Fruit fly (Drosophila melanogaster) whole organism, embryonic: ENCODE results near the gene CG14439.

Experiments used
- ATbp ChIP-seq: fragments of 200-800 bp; sonication (Bioruptor generic); optimal IDR thresholded peaks from 2 replicates; lab custom pipeline; 2017; ENCODE audit warnings: missing biosample characterization, mild to moderate bottlenecking, missing genetic modification characterization, missing genetic modification reagents
- Ada2b ChIP-seq: fragments of 200-800 bp; sonication (Bioruptor generic); IDR thresholded peaks from 2 replicates; pipeline ENCODE4 v1.3.6; 2022; ENCODE audit warnings: missing biosample characterization, missing genetic modification characterization
- Asciz ChIP-seq: fragments of 200-800 bp; sonication (Bioruptor generic); optimal IDR thresholded peaks from 2 replicates; lab custom pipeline; 2017; ENCODE audit warnings: missing biosample characterization, mild to moderate bottlenecking, missing genetic modification characterization, missing genetic modification reagents
- Atf6 ChIP-seq: fragments of 200-800 bp; sonication (Bioruptor generic); IDR thresholded peaks from 2 replicates; pipeline ENCODE4 v1.3.6; 2022; ENCODE audit warnings: missing biosample characterization, missing genetic modification characterization
- Awh ChIP-seq: fragments of 200-800 bp; sonication (Bioruptor generic); IDR thresholded peaks from 2 replicates; pipeline ENCODE4, ENCODE4 v1.3.6; 2022; ENCODE audit warnings: missing biosample characterization, missing genetic modification characterization
- CG10267 ChIP-seq: fragments of 200-800 bp; sonication (Bioruptor generic); optimal IDR thresholded peaks from 2 replicates; lab custom pipeline; 2018; ENCODE audit warnings: missing biosample characterization, mild to moderate bottlenecking, missing genetic modification characterization, moderate library complexity
- CG10366 ChIP-seq: fragments of 200-800 bp; sonication (Bioruptor generic); IDR thresholded peaks from 2 replicates; pipeline ENCODE4 v1.3.6; 2022; ENCODE audit warnings: missing biosample characterization, missing genetic modification characterization
- CG11504 ChIP-seq: fragments of 200-800 bp; sonication (Bioruptor generic); optimal IDR thresholded peaks from 3 replicates; lab custom pipeline; 2019; ENCODE audit warnings: missing biosample characterization, mild to moderate bottlenecking, missing genetic modification characterization, moderate library complexity
- CG12219 ChIP-seq: fragments of 200-800 bp; sonication (Bioruptor generic); optimal IDR thresholded peaks from 3 replicates; lab custom pipeline; 2018; ENCODE audit warnings: missing biosample characterization, mild to moderate bottlenecking, missing genetic modification characterization
- CG12391 ChIP-seq: fragments of 200-800 bp; sonication (Bioruptor generic); optimal IDR thresholded peaks from 3 replicates; lab custom pipeline; 2018; ENCODE audit warnings: missing biosample characterization, mild to moderate bottlenecking, missing genetic modification characterization, moderate library complexity
- CG14050 ChIP-seq: fragments of 200-800 bp; sonication (Bioruptor generic); IDR thresholded peaks from 3 replicates; pipeline ENCODE4 v1.3.6; 2022; ENCODE audit warnings: missing biosample characterization, missing genetic modification characterization
- CG17328 ChIP-seq: fragments of 200-800 bp; sonication (Bioruptor generic); IDR thresholded peaks from 2 replicates; pipeline ENCODE4 v1.3.6; 2022; ENCODE audit warnings: missing biosample characterization, missing genetic modification characterization
- CG17829 ChIP-seq: fragments of 200-800 bp; optimal IDR thresholded peaks from 2 replicates; lab custom pipeline; 2019; ENCODE audit warnings: missing biosample characterization, mild to moderate bottlenecking, missing genetic modification characterization, moderate library complexity
- CG18476 ChIP-seq: fragments of 200-800 bp; sonication (Bioruptor generic); optimal IDR thresholded peaks from 2 replicates; lab custom pipeline; 2016; ENCODE audit warnings: missing biosample characterization, mild to moderate bottlenecking, missing genetic modification characterization
- CG31441 ChIP-seq: fragments of 200-800 bp; sonication (Bioruptor generic); IDR thresholded peaks from 2 replicates; pipeline ENCODE4 v1.3.6; 2022; ENCODE audit warnings: missing biosample characterization, missing genetic modification characterization
- CG3163 ChIP-seq: fragments of 200-800 bp; sonication (Bioruptor generic); optimal IDR thresholded peaks from 3 replicates; lab custom pipeline; 2016; ENCODE audit warnings: missing biosample characterization, missing genetic modification characterization
- CG32532 ChIP-seq: fragments of 200-800 bp; sonication (Bioruptor generic); IDR thresholded peaks from 2 replicates; pipeline ENCODE4 v1.3.6; 2022; ENCODE audit warnings: missing biosample characterization, missing genetic modification characterization
- CG43689 ChIP-seq: fragments of 200-800 bp; sonication (Bioruptor generic); IDR thresholded peaks from 2 replicates; pipeline ENCODE4 v1.3.6; 2022; ENCODE audit warnings: missing biosample characterization, missing genetic modification characterization
- CG4854 ChIP-seq: fragments of 200-800 bp; sonication (Bioruptor generic); optimal IDR thresholded peaks from 2 replicates; lab custom pipeline; 2016; ENCODE audit warnings: missing biosample characterization, missing genetic modification characterization, inconsistent platforms
- CG6175 ChIP-seq: fragments of 200-800 bp; sonication (Bioruptor generic); IDR thresholded peaks from 3 replicates; pipeline ENCODE4 v1.3.6; 2022; ENCODE audit warnings: missing biosample characterization, missing genetic modification characterization
- CG6854 ChIP-seq: fragments of 200-800 bp; sonication (Bioruptor generic); optimal IDR thresholded peaks from 3 replicates; lab custom pipeline; 2017; ENCODE audit warnings: missing biosample characterization, mild to moderate bottlenecking, missing genetic modification characterization
- CG8388 ChIP-seq: fragments of 200-800 bp; sonication (Bioruptor generic); optimal IDR thresholded peaks from 2 replicates; lab custom pipeline; 2019; ENCODE audit warnings: missing biosample characterization, mild to moderate bottlenecking, missing genetic modification characterization, moderate library complexity
- CG9215 ChIP-seq: fragments of 200-800 bp; sonication (Bioruptor generic); IDR thresholded peaks from 2 replicates; pipeline ENCODE4 v1.3.6; 2022; ENCODE audit warnings: missing biosample characterization, missing genetic modification characterization
- CG9817 ChIP-seq: fragments of 200-800 bp; sonication (Bioruptor generic); optimal IDR thresholded peaks from 2 replicates; lab custom pipeline; 2018; ENCODE audit warnings: missing biosample characterization, mild to moderate bottlenecking, missing genetic modification characterization, moderate library complexity
- MBD-R2 ChIP-seq: fragments of 200-800 bp; sonication (Bioruptor generic); IDR thresholded peaks from 2 replicates; pipeline ENCODE4 v1.3.6; 2022; ENCODE audit warnings: missing biosample characterization, missing genetic modification characterization
- Med ChIP-seq: fragments of 200-800 bp; sonication (Bioruptor generic); peaks from one replicate; lab custom pipeline; 2016; ENCODE audit warnings: missing biosample characterization, missing genetic modification characterization, mild to moderate bottlenecking, inconsistent platforms, moderate library complexity
- NfI ChIP-seq: fragments of 200-800 bp; sonication (Bioruptor generic); optimal IDR thresholded peaks from 3 replicates; lab custom pipeline; 2018; ENCODE audit warnings: missing biosample characterization, mild to moderate bottlenecking, missing genetic modification characterization, moderate library complexity
- Optix ChIP-seq: fragments of 200-800 bp; sonication (Bioruptor generic); IDR thresholded peaks from 3 replicates; pipeline ENCODE4 v1.3.6; 2022; ENCODE audit warnings: missing biosample characterization, missing genetic modification characterization
- PHDP ChIP-seq: fragments of 200-800 bp; sonication (Bioruptor generic); optimal IDR thresholded peaks from 3 replicates; lab custom pipeline; 2018; ENCODE audit warnings: missing biosample characterization, mild to moderate bottlenecking, missing genetic modification characterization, moderate library complexity
- Rfx ChIP-seq: fragments of 200-800 bp; sonication (Bioruptor generic); IDR thresholded peaks from 2 replicates; pipeline ENCODE4 v1.3.6; 2022; ENCODE audit warnings: missing biosample characterization, missing genetic modification characterization
- Sox102F ChIP-seq: fragments of 200-800 bp; sonication (Bioruptor generic); optimal IDR thresholded peaks from 2 replicates; lab custom pipeline; 2018; ENCODE audit warnings: missing biosample characterization, mild to moderate bottlenecking, missing genetic modification characterization, moderate library complexity
- Xrp1 ChIP-seq: fragments of 200-800 bp; sonication (Bioruptor generic); IDR thresholded peaks from 2 replicates; pipeline ENCODE4 v1.3.6; 2022; ENCODE audit warnings: missing biosample characterization, missing genetic modification characterization
- YL-1 ChIP-seq: fragments of 200-800 bp; sonication (Bioruptor generic); optimal IDR thresholded peaks from 3 replicates; lab custom pipeline; 2017; ENCODE audit warnings: missing biosample characterization, mild to moderate bottlenecking, missing genetic modification characterization
- ap ChIP-seq: fragments of 200-800 bp; sonication (Bioruptor generic); IDR thresholded peaks from 2 replicates; pipeline ENCODE4 v1.3.6; 2022; ENCODE audit warnings: missing biosample characterization, missing genetic modification characterization
- ash1 ChIP-seq: fragments of 200-800 bp; sonication (Bioruptor generic); optimal IDR thresholded peaks from 2 replicates; lab custom pipeline; 2018; ENCODE audit warnings: missing biosample characterization, mild to moderate bottlenecking, missing genetic modification characterization
- az2 ChIP-seq: fragments of 200-800 bp; sonication (Bioruptor generic); optimal IDR thresholded peaks from 3 replicates; lab custom pipeline; 2016; ENCODE audit warnings: missing biosample characterization, missing genetic modification characterization
- bsh ChIP-seq, 2 experiments: fragments of 200-800 bp; sonication (Bioruptor generic); optimal IDR thresholded peaks; 2 replicates each; lab custom pipeline; 2017 to 2018; ENCODE audit warnings: mild to moderate bottlenecking in 2 of 2, missing biosample characterization in 2 of 2, missing genetic modification characterization in 2 of 2, moderate library complexity in 1 of 2
- ci ChIP-seq: fragments of 200-800 bp; sonication (Bioruptor generic); IDR thresholded peaks from 3 replicates; pipeline ENCODE4 v1.3.6; 2022; ENCODE audit warnings: missing biosample characterization, missing genetic modification characterization
- dm ChIP-seq: fragments of 200-800 bp; sonication (Bioruptor generic); optimal IDR thresholded peaks from 3 replicates; lab custom pipeline; 2016; ENCODE audit warnings: missing biosample characterization, missing genetic modification characterization
- dysf ChIP-seq: fragments of 200-800 bp; sonication (Bioruptor generic); IDR thresholded peaks from 3 replicates; pipeline ENCODE4 v1.3.6; 2022; ENCODE audit warnings: missing biosample characterization, missing genetic modification characterization
- ewg ChIP-seq: fragments of 200-800 bp; sonication (Bioruptor generic); optimal IDR thresholded peaks from 3 replicates; lab custom pipeline; 2017; ENCODE audit warnings: mild to moderate bottlenecking, missing biosample characterization, missing genetic modification reagents, missing genetic modification characterization
- exex ChIP-seq: fragments of 200-800 bp; sonication (Bioruptor generic); optimal IDR thresholded peaks from 4 replicates; lab custom pipeline; 2018; ENCODE audit warnings: missing biosample characterization, mild to moderate bottlenecking, missing genetic modification characterization, moderate library complexity
- fru ChIP-seq: fragments of >200 bp; optimal IDR thresholded peaks from 2 replicates; lab custom pipeline; 2017
- lmd ChIP-seq: fragments of 200-800 bp; sonication (Bioruptor generic); IDR thresholded peaks from 2 replicates; pipeline ENCODE4 v1.3.6; 2022; ENCODE audit warnings: missing biosample characterization, missing genetic modification characterization
- mam ChIP-seq: fragments of 200-800 bp; sonication (Bioruptor generic); optimal IDR thresholded peaks from 3 replicates; lab custom pipeline; 2016; ENCODE audit warnings: missing biosample characterization, missing genetic modification characterization
- phol ChIP-seq: fragments of 200-800 bp; sonication (Bioruptor generic); optimal IDR thresholded peaks from 3 replicates; lab custom pipeline; 2018; ENCODE audit warnings: missing biosample characterization, mild to moderate bottlenecking, missing genetic modification characterization, moderate library complexity
- psq ChIP-seq: fragments of 200-800 bp; sonication (Bioruptor generic); optimal IDR thresholded peaks from 2 replicates; lab custom pipeline; 2017; ENCODE audit warnings: missing biosample characterization, missing genetic modification characterization
- seq ChIP-seq: fragments of 200-800 bp; sonication (Bioruptor generic); IDR thresholded peaks from 2 replicates; pipeline ENCODE4 v1.3.6; 2022; ENCODE audit warnings: missing biosample characterization, missing genetic modification characterization
- slp2 ChIP-seq: fragments of 200-800 bp; sonication (Bioruptor generic); optimal IDR thresholded peaks from 2 replicates; lab custom pipeline; 2016; ENCODE audit warnings: missing biosample characterization, missing genetic modification characterization
- sr ChIP-seq: fragments of 200-800 bp; sonication (Bioruptor generic); IDR thresholded peaks from 3 replicates; pipeline ENCODE4 v1.3.6; 2022; ENCODE audit warnings: missing biosample characterization, missing genetic modification characterization
- zen ChIP-seq: fragments of 200-800 bp; sonication (Bioruptor generic); optimal IDR thresholded peaks from 3 replicates; lab custom pipeline; 2018; ENCODE audit warnings: missing biosample characterization, mild to moderate bottlenecking, missing genetic modification characterization, moderate library complexity

CG14439 gene

DNA sequence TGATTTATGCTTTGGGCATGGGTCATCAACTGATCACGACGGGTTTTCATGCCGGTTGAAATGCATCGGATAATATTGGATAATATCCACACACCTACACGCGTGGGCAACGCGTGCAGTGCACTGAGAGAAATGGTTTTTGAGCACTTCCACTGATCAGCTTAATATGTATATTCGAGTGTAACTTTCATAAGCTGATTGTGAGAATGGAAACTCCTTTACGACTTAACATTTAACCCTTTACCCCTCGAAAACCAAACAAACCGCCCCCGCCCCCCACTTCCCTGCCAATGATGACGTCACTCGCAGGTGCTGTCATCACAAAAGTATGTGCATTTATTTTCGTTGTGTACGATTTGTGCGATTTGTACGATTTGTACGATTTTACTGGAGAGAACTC lies 47.5 kb downstream of the CG14439 start (continued):
- TF ChIP-seq Rfx (no peak), CG31441 (GFP tag; lab: Robert Waterston, UW) (no peak), ATbp (GFP tag; lab: Kevin White, UChicago) (peak; percentile 32), NfI (GFP tag; lab: Kevin White, UChicago) (no peak), CG4854 (no peak), CG14050 (GFP tag; lab: Robert Waterston, UW) (peak; percentile 38; the same call in 2 of the 3 replicates), sr (GFP tag; lab: Robert Waterston, UW) (peak; percentile 79), Atf6 (GFP tag; lab: Robert Waterston, UW) (peak; percentile 42; the same call in 1 of the 2 replicates), Awh (GFP tag; lab: Robert Waterston, UW) (peak; percentile 50; the same call in 1 of the 2 replicates), CG3163 (GFP tag; lab: Kevin White, UChicago) (no peak), Asciz (peak; percentile 4), CG43689 (GFP tag; lab: Robert Waterston, UW) (no peak), CG18476 (GFP tag; lab: Kevin White, UChicago) (no peak), dysf (GFP tag; lab: Robert Waterston, UW) (0 out of 3 replicates have a peak, but pooled peaks have one; percentile 18), ci (GFP tag; lab: Robert Waterston, UW) (peak; percentile 64; the same call in 1 of the 3 replicates), psq (GFP tag; lab: Kevin White, UChicago) (no peak), PHDP (no peak), zen (no peak), lmd (GFP tag; lab: Robert Waterston, UW) (peak; percentile 54), CG17328 (0 out of 2 replicates have a peak, but pooled peaks have one; percentile 31), CG9215 (peak; percentile 7; the same call in 1 of the 2 replicates), CG10366 (GFP tag; lab: Robert Waterston, UW) (peak; percentile 43), YL-1 (GFP tag; lab: Kevin White, UChicago) (no peak), az2 (GFP tag; lab: Kevin White, UChicago) (no peak), slp2 (no peak), Xrp1 (GFP tag; lab: Robert Waterston, UW) (0 out of 2 replicates have a peak, but pooled peaks have one; percentile 45), fru (lab: Kevin White, UChicago) (no peak), CG17829 (no peak), exex (tag; lab: Kevin White, UChicago) (no peak), ap (GFP tag; lab: Robert Waterston, UW) (0 out of 2 replicates have a peak, but pooled peaks have one; percentile 17), dm (GFP tag; lab: Kevin White, UChicago) (no peak), mam (GFP tag; lab: Kevin White, UChicago) (no peak), CG6175 (no peak), CG12391 (tag; lab: Kevin White, UChicago) (peak; percentile 3), ash1 (GFP tag; lab: Kevin White, UChicago) (no peak), Med (peak; percentile 73), CG6854 (no peak), Sox102F (GFP tag; lab: Kevin White, UChicago) (peak; percentile 43), MBD-R2 (GFP tag; lab: Robert Waterston, UW) (no peak), CG9817 (tag; lab: Kevin White, UChicago) (no peak), CG8388 (peak; percentile 7), ewg (peak; percentile 2), Ada2b (GFP tag; lab: Robert Waterston, UW) (0 out of 2 replicates have a peak, but pooled peaks have one; percentile 28), CG12219 (GFP tag; lab: Kevin White, UChicago) (no peak), Optix (GFP tag; lab: Robert Waterston, UW) (0 out of 3 replicates have a peak, but pooled peaks have one; percentile 36), seq (GFP tag; lab: Robert Waterston, UW) (peak; percentile 21; the same call in 1 of the 2 replicates), CG11504 (tag; lab: Kevin White, UChicago) (peak; percentile 42), CG10267 (tag; lab: Kevin White, UChicago) (no peak), CG32532 (peak; percentile 23; the same call in 1 of the 2 replicates), phol (tag; lab: Kevin White, UChicago) (peak; percentile 30), bsh (GFP tag; optimal IDR thresholded peaks at IDR 0.05; lab: Kevin White, UChicago) (peak in 1 of 2 experiments; percentile 26)
